Fruit fly (Drosophila melanogaster) S2 (cell line): ENCODE data around the gene TwdlZ.
A peak's percentile ranks its signal among the peaks of the same experiment; 100 is the strongest.

Experiments used
- CG8478 ChIP-seq: fragments of >200 bp; optimal IDR thresholded peaks from 2 replicates; lab custom pipeline; 2018
- CTCF ChIP-seq, 2 experiments: fragments of >200 bp; optimal IDR thresholded peaks; 2 replicates each; lab custom pipeline; 2018

TwdlZ gene

dm6 chrX:16774201-16775061 is 36.5 kb downstream of the TwdlZ start:
- no peak for TF ChIP-seq CTCF (optimal IDR thresholded peaks at IDR 0.05; lab: Kevin White, UChicago)
- TF ChIP-seq CG8478 (lab: Kevin White, UChicago): no peak

dm6 chrX:16775083-16775482 is 37.1 kb downstream of the TwdlZ start:
- no peak for TF ChIP-seq CG8478 (lab: Kevin White, UChicago)
- no peak for TF ChIP-seq CTCF (optimal IDR thresholded peaks at IDR 0.05; lab: Kevin White, UChicago)

dm6 chrX:16778138-16778672 is 40.2 kb downstream of the TwdlZ start:
- TF ChIP-seq CTCF (optimal IDR thresholded peaks at IDR 0.05; lab: Kevin White, UChicago) (no peak), CG8478 (lab: Kevin White, UChicago) (no peak)

- no peak for TF ChIP-seq CTCF (optimal IDR thresholded peaks at IDR 0.05; lab: Kevin White, UChicago)
- no peak for TF ChIP-seq CG8478 (lab: Kevin White, UChicago)
These were observed 42.3 kb downstream of the TwdlZ start for dm6 chrX:16780244-16780643.

- TF ChIP-seq CTCF (optimal IDR thresholded peaks at IDR 0.05; lab: Kevin White, UChicago): no peak
- no peak for TF ChIP-seq CG8478 (lab: Kevin White, UChicago)
These were observed 43.1 kb downstream of the TwdlZ start for dm6 chrX:16781055-16781454.

dm6 chrX:16782175-16782916 is 44.4 kb downstream of the TwdlZ start:
- TF ChIP-seq CG8478 (lab: Kevin White, UChicago) (no peak), CTCF (optimal IDR thresholded peaks at IDR 0.05; lab: Kevin White, UChicago) (no peak)

- no peak for TF ChIP-seq CG8478 (lab: Kevin White, UChicago)
- TF ChIP-seq CTCF (optimal IDR thresholded peaks at IDR 0.05; lab: Kevin White, UChicago): no peak
These were observed 45.2 kb downstream of the TwdlZ start, which contains the start of gene if for dm6 chrX:16783141-16783715. if (minus strand) TSS chrX:16783434.

- peak in 1 of 2 experiments; percentile 31 for TF ChIP-seq CTCF (optimal IDR thresholded peaks at IDR 0.05; lab: Kevin White, UChicago)
- no peak for TF ChIP-seq CG8478 (lab: Kevin White, UChicago)
These were observed 45.8 kb downstream of the TwdlZ start, which contains the start of gene mRpL22 for dm6 chrX:16783743-16784142. mRpL22 (plus strand) TSS chrX:16783933.

dm6 chrX:16786860-16787415 is 49.0 kb downstream of the TwdlZ start, which contains the start of the genes CG9609 and Sap30:
CG9609 (minus strand) TSS chrX:16787008.
Sap30 (plus strand) TSS chrX:16787283.
- TF ChIP-seq CTCF (optimal IDR thresholded peaks at IDR 0.05; lab: Kevin White, UChicago) (no peak), CG8478 (lab: Kevin White, UChicago) (no peak)

- TF ChIP-seq CG8478 (lab: Kevin White, UChicago) (no peak), CTCF (optimal IDR thresholded peaks at IDR 0.05; lab: Kevin White, UChicago) (no peak)
These were observed 49.5 kb downstream of the TwdlZ start for dm6 chrX:16787416-16787900.
